Fruit fly (Drosophila melanogaster): ENCODE measurements around the gene CG14834.
A peak's percentile ranks its signal among the peaks of the same experiment; 100 is the strongest.

Gene CG14834

DNA sequence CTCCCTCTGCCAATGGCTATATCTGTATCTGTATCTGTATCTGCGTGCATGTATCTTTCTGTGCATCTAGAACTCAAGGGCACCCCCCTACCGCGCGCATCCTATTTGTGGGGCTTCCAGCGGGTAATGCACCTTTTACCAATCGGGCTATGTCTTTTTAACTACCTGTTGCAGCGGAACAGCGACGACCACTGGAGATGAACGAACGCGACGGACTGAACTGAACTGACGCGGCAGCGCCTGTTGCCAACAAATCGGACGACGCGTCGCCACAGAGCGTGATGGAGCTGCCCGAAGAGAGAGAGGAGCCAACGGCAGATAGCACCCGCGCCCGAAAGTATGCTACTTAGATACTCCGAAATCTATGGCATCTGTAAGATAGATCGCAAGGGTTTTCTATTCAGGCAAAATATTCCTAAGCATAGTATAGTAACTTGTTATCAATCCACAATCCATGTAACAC lies 1.9 kb downstream of the CG14834 start, which contains the start of gene Cln7:
TSS of gene Cln7 (minus strand) at position 219 of the 463 bp plus-strand sequence.
- no peak for TF ChIP-seq org-1 (GFP tag; optimal IDR thresholded peaks at IDR 0.05)
- TF ChIP-seq ro (GFP tag; IDR thresholded peaks at IDR 0.05): no peak
- TF ChIP-seq hb (GFP tag; IDR thresholded peaks at IDR 0.05; ENCODE audit: partially characterized antibody): no peak
- TF ChIP-seq Trl (optimal IDR thresholded peaks at IDR 0.05): peak; percentile 62 to 70
- TF ChIP-seq Trl (GFP tag; optimal IDR thresholded peaks at IDR 0.05): peak; percentile 19
- TF ChIP-seq CG11093 (GFP tag; IDR thresholded peaks at IDR 0.05): no peak
- TF ChIP-seq CG9797 (GFP tag; optimal IDR thresholded peaks at IDR 0.05): no peak
- no peak for TF ChIP-seq tll (GFP tag; optimal IDR thresholded peaks at IDR 0.05)
- TF ChIP-seq NfI (GFP tag; optimal IDR thresholded peaks at IDR 0.05): peak; percentile 11
- no peak for TF ChIP-seq Poxn (GFP tag; IDR thresholded peaks at IDR 0.05)
- no peak for TF ChIP-seq CG14860 (GFP tag; IDR thresholded peaks at IDR 0.05; ENCODE audit: partially characterized antibody)
- no peak for TF ChIP-seq Blimp-1 (GFP tag; optimal IDR thresholded peaks at IDR 0.05)
- peak; percentile 38; the same call in 1 of the 2 replicates for TF ChIP-seq CG42726 (GFP tag; IDR thresholded peaks at IDR 0.05; ENCODE audit: partially characterized antibody)
- TF ChIP-seq CG30403 (GFP tag; optimal IDR thresholded peaks at IDR 0.05): no peak
- TF ChIP-seq psq (GFP tag; optimal IDR thresholded peaks at IDR 0.05): no peak
- TF ChIP-seq CG12219 (GFP tag; optimal IDR thresholded peaks at IDR 0.05): peak; percentile 16
- no peak for TF ChIP-seq CG7556 (GFP tag; optimal IDR thresholded peaks at IDR 0.05)
- TF ChIP-seq CG4404 (GFP tag; IDR thresholded peaks at IDR 0.05): no peak
- no peak for TF ChIP-seq Lpt (GFP tag; optimal IDR thresholded peaks at IDR 0.05)
- no peak for TF ChIP-seq CG5953 (GFP tag; IDR thresholded peaks at IDR 0.05)
- TF ChIP-seq Sry-β (GFP tag; optimal IDR thresholded peaks at IDR 0.05): no peak
- no peak for TF ChIP-seq Max (GFP tag; optimal IDR thresholded peaks at IDR 0.05)
- TF ChIP-seq CG18476 (GFP tag; optimal IDR thresholded peaks at IDR 0.05): no peak
- TF ChIP-seq Scr (GFP tag; IDR thresholded peaks at IDR 0.05; ENCODE audit: partially characterized antibody): peak; percentile 46
- no peak for TF ChIP-seq CG10321 (GFP tag; IDR thresholded peaks at IDR 0.05)
- TF ChIP-seq pho (GFP tag; optimal IDR thresholded peaks at IDR 0.05): no peak
- no peak for TF ChIP-seq CG43689 (GFP tag; IDR thresholded peaks at IDR 0.05)
- peak; percentile 84; the same call in 2 of the 3 replicates for TF ChIP-seq CG2199 (GFP tag; IDR thresholded peaks at IDR 0.05)
- no peak; the same call in 1 of the 2 replicates for TF ChIP-seq ranshi (GFP tag; IDR thresholded peaks at IDR 0.05)
- TF ChIP-seq al (GFP tag; IDR thresholded peaks at IDR 0.05): no peak
- TF ChIP-seq pb (GFP tag; optimal IDR thresholded peaks at IDR 0.05): no peak
- no peak for TF ChIP-seq CG30431 (GFP tag; optimal IDR thresholded peaks at IDR 0.05)
- peak; percentile 43; the same call in 2 of the 3 replicates for TF ChIP-seq HLH4C (GFP tag; IDR thresholded peaks at IDR 0.05; ENCODE audit: partially characterized antibody)
- no peak for TF ChIP-seq mam (GFP tag; optimal IDR thresholded peaks at IDR 0.05)
- peak; percentile 59 for TF ChIP-seq lbe (GFP tag; optimal IDR thresholded peaks at IDR 0.05)
- TF ChIP-seq Xbp1 (GFP tag; optimal IDR thresholded peaks at IDR 0.05): no peak
- TF ChIP-seq CG11723 (GFP tag; optimal IDR thresholded peaks at IDR 0.05): no peak
- TF ChIP-seq ssp (GFP tag; IDR thresholded peaks at IDR 0.05): no peak
- TF ChIP-seq Sin3A (optimal IDR thresholded peaks at IDR 0.05): no peak
- no peak for TF ChIP-seq CG3995 (GFP tag; optimal IDR thresholded peaks at IDR 0.05)
- peak; percentile 22 for TF ChIP-seq CG1832 (GFP tag; optimal IDR thresholded peaks at IDR 0.05)
- TF ChIP-seq CG8359 (GFP tag; optimal IDR thresholded peaks at IDR 0.05; ENCODE audit: borderline replicate concordance): peak; percentile 2
- no peak for TF ChIP-seq pum (GFP tag; optimal IDR thresholded peaks at IDR 0.05)
- TF ChIP-seq wdn (GFP tag; IDR thresholded peaks at IDR 0.05): no peak
- TF ChIP-seq CG7745 (tag; optimal IDR thresholded peaks at IDR 0.05): no peak
- no peak for TF ChIP-seq ems (GFP tag; optimal IDR thresholded peaks at IDR 0.05)
- no peak for TF ChIP-seq Ada2b (GFP tag; IDR thresholded peaks at IDR 0.05)
- 0 out of 3 replicates have a peak, but pooled peaks have one; percentile 27 for TF ChIP-seq knrl (GFP tag; IDR thresholded peaks at IDR 0.05; ENCODE audit: partially characterized antibody)
- TF ChIP-seq Ets97D (GFP tag; optimal IDR thresholded peaks at IDR 0.05): peak; percentile 9
- TF ChIP-seq ase (GFP tag; IDR thresholded peaks at IDR 0.05): no peak; the same call in 2 of the 3 replicates
- TF ChIP-seq CG12942 (GFP tag; optimal IDR thresholded peaks at IDR 0.05): no peak
- no peak for TF ChIP-seq Oli (tag; optimal IDR thresholded peaks at IDR 0.05)
